Fruit fly (Drosophila melanogaster): Measurements from ENCODE around the gene CG2100.

The CG2100 gene

DNA sequence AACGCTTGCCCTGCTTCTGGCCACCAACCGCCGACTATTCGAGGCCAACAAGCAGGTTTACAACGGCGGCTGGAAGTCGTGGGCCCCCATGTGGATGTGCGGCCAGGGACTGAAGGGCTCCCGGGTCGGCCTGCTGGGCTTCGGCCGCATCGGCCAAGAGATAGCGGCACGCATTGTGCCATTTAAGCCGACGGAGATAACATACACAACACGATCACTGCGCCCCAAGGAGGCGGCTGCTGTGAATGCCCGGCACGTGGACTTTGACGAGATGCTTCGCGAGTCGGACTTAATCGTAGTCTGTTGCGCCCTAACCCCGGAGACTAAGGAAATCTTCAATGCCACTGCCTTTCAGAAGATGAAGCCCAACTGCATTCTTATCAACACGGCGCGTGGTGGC is 1.1 kb upstream of the CG2100 start:
- TF ChIP-seq Mio (GFP tag; optimal IDR thresholded peaks at IDR 0.05), result no peak

DNA sequence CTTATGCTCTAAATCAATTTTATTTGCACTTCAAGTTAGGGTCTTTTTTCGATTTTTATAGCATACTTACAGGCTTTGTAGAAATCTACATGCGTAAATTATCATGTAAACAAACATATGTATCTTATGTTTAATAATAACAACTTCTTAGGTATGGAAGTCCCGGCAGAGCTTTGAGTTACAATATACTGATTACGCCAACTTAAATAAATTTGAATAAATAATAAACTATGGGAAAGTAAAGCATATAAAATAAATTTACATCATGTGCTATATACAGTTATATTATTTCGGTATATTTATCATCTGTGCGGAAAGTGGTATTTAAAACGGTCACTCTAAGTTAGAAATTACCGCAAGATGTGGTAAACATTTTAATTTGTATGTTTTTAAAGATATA is 3.0 kb downstream of the CG2100 start, which contains the start of gene CG1239:
Gene CG1239, plus strand, starts transcription at position 333 of the 400 bp plus-strand sequence.
- TF ChIP-seq CG32264 (GFP tag; optimal IDR thresholded peaks at IDR 0.05), result no peak
- TF ChIP-seq OdsH (GFP tag; optimal IDR thresholded peaks at IDR 0.05), result no peak
- TF ChIP-seq Myc (optimal IDR thresholded peaks at IDR 0.05), result peak; percentile 68
- TF ChIP-seq jim (GFP tag; optimal IDR thresholded peaks at IDR 0.05), result no peak
- TF ChIP-seq pan (optimal IDR thresholded peaks at IDR 0.05), result no peak

DNA sequence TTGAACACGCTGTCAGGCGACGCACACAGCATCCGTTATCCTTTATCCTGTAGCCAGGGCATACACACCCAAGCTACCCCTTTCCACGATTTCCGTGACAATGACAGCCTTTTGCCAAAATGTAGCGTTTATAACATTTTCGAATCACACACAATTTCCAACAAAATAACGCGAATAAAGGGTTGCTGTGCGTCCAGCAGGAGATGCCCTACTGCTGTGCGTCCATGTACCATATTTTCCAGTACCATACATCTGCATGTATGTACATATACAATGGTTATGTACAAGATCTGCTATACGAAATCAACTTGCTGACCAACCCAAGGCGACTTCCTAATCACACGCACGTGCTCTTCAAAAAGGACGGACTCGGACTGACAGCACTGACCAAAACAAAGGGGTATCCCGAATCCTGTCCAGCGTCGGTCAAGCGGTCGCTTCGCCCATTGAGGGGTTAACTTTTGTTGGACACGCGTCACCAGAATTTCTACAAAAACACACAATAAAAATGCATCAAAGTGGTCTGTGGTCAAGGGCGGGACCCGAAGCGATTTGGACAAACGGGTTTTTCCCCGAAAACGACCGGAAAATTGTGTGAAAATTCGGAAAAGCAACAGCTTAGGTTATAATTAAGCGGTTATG is 8.3 kb downstream of the CG2100 start:
- TF ChIP-seq brk (GFP tag; optimal IDR thresholded peaks at IDR 0.05) (no peak), h (GFP tag; optimal IDR thresholded peaks at IDR 0.05) (no peak), HLH106 (tag; optimal IDR thresholded peaks at IDR 0.05) (no peak), sage (GFP tag; optimal IDR thresholded peaks at IDR 0.05) (no peak), Hr83 (GFP tag; optimal IDR thresholded peaks at IDR 0.05; ENCODE audit: poor library complexity, severe bottlenecking) (no peak), sv (GFP tag; optimal IDR thresholded peaks at IDR 0.05) (no peak), pan (optimal IDR thresholded peaks at IDR 0.05) (no peak), rgr (GFP tag; optimal IDR thresholded peaks at IDR 0.05) (no peak), Dif (GFP tag; optimal IDR thresholded peaks at IDR 0.05; ENCODE audit: partially characterized antibody) (no peak), OdsH (GFP tag; optimal IDR thresholded peaks at IDR 0.05) (no peak), dsf (GFP tag; optimal IDR thresholded peaks at IDR 0.05; ENCODE audit: borderline replicate concordance) (no peak), Myc (optimal IDR thresholded peaks at IDR 0.05) (no peak), jim (GFP tag; optimal IDR thresholded peaks at IDR 0.05) (no peak), CrebA (GFP tag; optimal IDR thresholded peaks at IDR 0.05; ENCODE audit: borderline replicate concordance) (no peak), N (GFP tag; optimal IDR thresholded peaks at IDR 0.05) (no peak), lola (GFP tag; optimal IDR thresholded peaks at IDR 0.05) (no peak), Mio (GFP tag; optimal IDR thresholded peaks at IDR 0.05) (no peak)

DNA sequence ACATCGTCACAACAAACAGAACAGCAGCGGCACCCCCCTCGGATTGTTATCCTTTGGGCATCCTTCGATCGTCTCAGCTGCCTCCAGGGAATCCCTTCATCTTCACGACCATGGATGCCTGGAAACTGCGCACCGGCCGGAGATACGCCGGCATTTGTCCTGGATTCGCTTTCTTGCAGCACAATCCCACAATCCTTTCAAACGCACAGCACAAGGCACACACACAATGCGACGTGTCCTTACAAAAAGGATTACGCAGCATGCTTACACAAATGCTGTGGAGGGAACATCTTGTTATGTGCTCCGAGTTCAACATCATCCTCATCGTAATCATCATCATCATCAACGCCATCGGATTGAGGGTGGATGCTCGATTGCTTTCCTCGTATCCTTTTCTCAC is 13.0 kb downstream of the CG2100 start:
- TF ChIP-seq Abd-B (GFP tag; optimal IDR thresholded peaks at IDR 0.05), result no peak
- TF ChIP-seq Vsx2 (GFP tag; optimal IDR thresholded peaks at IDR 0.05; ENCODE audit: partially characterized antibody), result no peak

DNA sequence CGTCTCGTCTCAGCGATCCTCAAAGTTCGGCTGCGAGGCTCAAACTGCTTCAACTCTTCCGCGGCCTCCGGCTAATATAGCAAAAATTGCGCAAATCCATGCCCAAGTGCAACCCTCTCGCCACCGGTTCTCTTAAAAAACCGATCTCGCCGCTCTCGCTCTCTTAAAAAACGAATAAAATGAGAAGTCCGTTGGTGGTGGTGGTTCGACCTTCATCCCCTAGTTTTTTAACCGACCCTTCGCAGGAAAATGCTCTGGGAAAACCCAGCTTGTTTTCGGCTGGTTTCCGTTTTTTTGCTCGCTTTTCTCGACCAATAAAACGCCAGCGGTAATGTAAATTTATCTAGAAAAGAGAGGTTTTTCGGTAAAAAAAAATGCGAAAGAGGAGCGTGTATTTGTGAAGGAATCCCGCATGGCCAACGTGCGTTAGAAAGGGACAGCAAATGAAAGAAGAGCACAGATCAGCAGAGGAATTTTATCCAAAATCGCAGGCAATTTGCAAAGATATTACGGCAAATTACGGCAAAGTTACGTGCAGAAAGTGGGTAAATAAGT is 19.3 kb downstream of the CG2100 start, which contains the start of gene cas:
Gene cas, minus strand, starts transcription at position 51 of the 555 bp plus-strand sequence.
- no peak for TF ChIP-seq Rel (GFP tag; optimal IDR thresholded peaks at IDR 0.05)
- TF ChIP-seq Rel (tag; optimal IDR thresholded peaks at IDR 0.05), result no peak
- no peak for TF ChIP-seq Hnf4 (GFP tag; optimal IDR thresholded peaks at IDR 0.05)
- TF ChIP-seq CG32264 (GFP tag; optimal IDR thresholded peaks at IDR 0.05), result no peak
- TF ChIP-seq dsf (GFP tag; optimal IDR thresholded peaks at IDR 0.05; ENCODE audit: borderline replicate concordance), result no peak
- TF ChIP-seq fru (GFP tag; optimal IDR thresholded peaks at IDR 0.05), result no peak
- TF ChIP-seq foxo (GFP tag; optimal IDR thresholded peaks at IDR 0.05), result no peak
- TF ChIP-seq Dif (GFP tag; optimal IDR thresholded peaks at IDR 0.05; ENCODE audit: partially characterized antibody), result no peak
- no peak for TF ChIP-seq tai (GFP tag; optimal IDR thresholded peaks at IDR 0.05)
- no peak for TF ChIP-seq dmrt93B (GFP tag; optimal IDR thresholded peaks at IDR 0.05)
- TF ChIP-seq brk (GFP tag; optimal IDR thresholded peaks at IDR 0.05), result no peak
- no peak for TF ChIP-seq Sp1 (GFP tag; optimal IDR thresholded peaks at IDR 0.05)

DNA sequence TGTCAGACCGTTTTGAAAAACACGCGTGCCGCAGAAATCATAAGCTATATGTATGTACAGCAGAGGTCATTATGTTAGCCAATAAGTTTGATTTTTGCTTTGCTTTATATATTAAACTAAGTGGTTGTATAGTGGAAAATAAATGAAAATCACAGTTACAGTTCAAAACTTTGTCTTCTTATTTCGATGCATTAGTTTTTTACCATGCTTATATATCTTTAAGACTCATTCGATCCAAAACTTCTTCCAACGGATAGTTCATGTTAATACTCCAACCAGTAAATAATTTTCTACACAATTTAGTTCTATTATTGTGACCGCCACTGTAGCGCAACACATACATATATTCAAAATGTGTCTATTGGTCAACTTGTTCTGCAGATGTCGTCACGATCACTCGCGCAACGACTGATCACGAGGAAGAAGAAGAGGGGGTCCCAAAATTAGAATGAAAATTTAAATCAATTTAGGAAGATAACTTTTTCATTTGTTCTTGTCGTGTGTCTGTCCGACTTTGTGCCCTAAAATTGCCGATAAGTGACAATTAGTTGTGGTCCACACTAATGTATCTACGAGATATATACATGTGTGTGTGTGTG is 30.6 kb downstream of the CG2100 start:
- no peak for TF ChIP-seq Rel (GFP tag; optimal IDR thresholded peaks at IDR 0.05)
- TF ChIP-seq Rel (tag; optimal IDR thresholded peaks at IDR 0.05), result no peak
- peak; percentile 7 for TF ChIP-seq sv (GFP tag; optimal IDR thresholded peaks at IDR 0.05)
- no peak for TF ChIP-seq GATAd (GFP tag; optimal IDR thresholded peaks at IDR 0.05)
- no peak for TF ChIP-seq CG9705 (GFP tag; optimal IDR thresholded peaks at IDR 0.05)
- peak in 1 of 2 experiments; percentile 53 for TF ChIP-seq foxo (GFP tag; optimal IDR thresholded peaks at IDR 0.05)
- TF ChIP-seq sage (GFP tag; optimal IDR thresholded peaks at IDR 0.05), result no peak
- no peak for TF ChIP-seq Hr83 (GFP tag; optimal IDR thresholded peaks at IDR 0.05; ENCODE audit: poor library complexity, severe bottlenecking)
- peak; percentile 26 for TF ChIP-seq rgr (GFP tag; optimal IDR thresholded peaks at IDR 0.05)
- TF ChIP-seq h (GFP tag; optimal IDR thresholded peaks at IDR 0.05), result peak; percentile 63
- no peak for TF ChIP-seq Hr78 (GFP tag; optimal IDR thresholded peaks at IDR 0.05)
- no peak for TF ChIP-seq Dif (GFP tag; optimal IDR thresholded peaks at IDR 0.05; ENCODE audit: partially characterized antibody)
- peak; percentile 22 for TF ChIP-seq dmrt93B (GFP tag; optimal IDR thresholded peaks at IDR 0.05)
- TF ChIP-seq usp (GFP tag; optimal IDR thresholded peaks at IDR 0.05), result no peak
- TF ChIP-seq dsf (GFP tag; optimal IDR thresholded peaks at IDR 0.05; ENCODE audit: borderline replicate concordance), result no peak
- TF ChIP-seq OdsH (GFP tag; optimal IDR thresholded peaks at IDR 0.05), result no peak
- peak; percentile 53 for TF ChIP-seq HLH106 (tag; optimal IDR thresholded peaks at IDR 0.05)
- no peak for TF ChIP-seq Jra (GFP tag; optimal IDR thresholded peaks at IDR 0.05)
- TF ChIP-seq Hnf4 (GFP tag; optimal IDR thresholded peaks at IDR 0.05), result no peak
- no peak for TF ChIP-seq pan (optimal IDR thresholded peaks at IDR 0.05)
- no peak for TF ChIP-seq psq (GFP tag; optimal IDR thresholded peaks at IDR 0.05)
- TF ChIP-seq jim (GFP tag; optimal IDR thresholded peaks at IDR 0.05), result no peak
- no peak for TF ChIP-seq Sp1 (GFP tag; optimal IDR thresholded peaks at IDR 0.05)
- TF ChIP-seq CG32264 (GFP tag; optimal IDR thresholded peaks at IDR 0.05), result no peak
- no peak for TF ChIP-seq fru (GFP tag; optimal IDR thresholded peaks at IDR 0.05)
- no peak for TF ChIP-seq lola (GFP tag; optimal IDR thresholded peaks at IDR 0.05)
- TF ChIP-seq Vsx2 (GFP tag; optimal IDR thresholded peaks at IDR 0.05; ENCODE audit: partially characterized antibody), result no peak
- no peak for TF ChIP-seq N (GFP tag; optimal IDR thresholded peaks at IDR 0.05)
- TF ChIP-seq brk (GFP tag; optimal IDR thresholded peaks at IDR 0.05), result no peak
- TF ChIP-seq tai (GFP tag; optimal IDR thresholded peaks at IDR 0.05), result no peak

Measured in whole organism, wandering third instar larva.